Fruit fly (Drosophila melanogaster) whole organism, embryonic: Measurements from ENCODE around the gene CG6959.

Source experiments
- ATbp ChIP-seq: fragments of 200-800 bp; sonication (Bioruptor generic); optimal IDR thresholded peaks from 2 replicates; lab custom pipeline; 2017; ENCODE audit warnings: missing biosample characterization, mild to moderate bottlenecking, missing genetic modification characterization, missing genetic modification reagents
- Abd-B ChIP-seq: fragments of 200-800 bp; sonication (Bioruptor generic); optimal IDR thresholded peaks from 2 replicates; lab custom pipeline; 2018; ENCODE audit warnings: missing biosample characterization, mild to moderate bottlenecking, missing genetic modification characterization, moderate library complexity
- Aef1 ChIP-seq: fragments of 200-800 bp; sonication (Bioruptor generic); IDR thresholded peaks from 3 replicates; pipeline ENCODE4 v1.3.6; 2022; ENCODE audit warnings: missing biosample characterization, missing genetic modification characterization
- Atf3 ChIP-seq: fragments of 200-800 bp; sonication (Bioruptor generic); optimal IDR thresholded peaks from 3 replicates; lab custom pipeline; 2016; ENCODE audit warnings: missing biosample characterization, missing genetic modification characterization
- BtbVII ChIP-seq: fragments of 200-800 bp; sonication (Bioruptor generic); optimal IDR thresholded peaks from 3 replicates; lab custom pipeline; 2017; ENCODE audit warnings: missing biosample characterization, mild to moderate bottlenecking, missing genetic modification characterization
- CG10274 ChIP-seq: fragments of 200-800 bp; sonication (Bioruptor generic); optimal IDR thresholded peaks from 3 replicates; lab custom pipeline; 2017; ENCODE audit warnings: missing biosample characterization, mild to moderate bottlenecking, missing genetic modification characterization
- CG10565 ChIP-seq: fragments of 200-800 bp; sonication (Bioruptor generic); optimal IDR thresholded peaks from 3 replicates; lab custom pipeline; 2016; ENCODE audit warnings: missing biosample characterization, mild to moderate bottlenecking, missing genetic modification characterization
- CG11398 ChIP-seq: fragments of 200-800 bp; sonication (Bioruptor generic); optimal IDR thresholded peaks from 2 replicates; lab custom pipeline; 2016; ENCODE audit warnings: missing biosample characterization, missing genetic modification characterization
- CG11456 ChIP-seq: fragments of 200-800 bp; sonication (Bioruptor generic); IDR thresholded peaks from 3 replicates; pipeline ENCODE4 v1.3.6; 2022; ENCODE audit warnings: missing biosample characterization, missing genetic modification characterization
- CG12155 ChIP-seq: fragments of 200-800 bp; sonication (Bioruptor generic); optimal IDR thresholded peaks from 3 replicates; lab custom pipeline; 2016; ENCODE audit warnings: missing biosample characterization, missing genetic modification characterization
- CG14860 ChIP-seq: fragments of 200-800 bp; sonication (Bioruptor generic); IDR thresholded peaks from 3 replicates; pipeline ENCODE4 v1.3.6; 2022; ENCODE audit warnings: missing biosample characterization, missing genetic modification characterization; ENCODE audit not compliant: partially characterized antibody
- CG15011 ChIP-seq: fragments of 200-800 bp; sonication (Bioruptor generic); optimal IDR thresholded peaks from 3 replicates; lab custom pipeline; 2018; ENCODE audit warnings: missing biosample characterization, mild to moderate bottlenecking, missing genetic modification characterization
- CG1603 ChIP-seq: fragments of 200-800 bp; sonication (Bioruptor generic); optimal IDR thresholded peaks from 2 replicates; lab custom pipeline; 2019; ENCODE audit warnings: missing biosample characterization, mild to moderate bottlenecking, missing genetic modification characterization, moderate library complexity
- CG1647 ChIP-seq: fragments of 200-800 bp; sonication (Bioruptor generic); optimal IDR thresholded peaks from 3 replicates; lab custom pipeline; 2016; ENCODE audit warnings: missing biosample characterization, missing genetic modification characterization
- CG17328 ChIP-seq: fragments of 200-800 bp; sonication (Bioruptor generic); IDR thresholded peaks from 2 replicates; pipeline ENCODE4 v1.3.6; 2022; ENCODE audit warnings: missing biosample characterization, missing genetic modification characterization
- CG2120 ChIP-seq: fragments of 200-800 bp; sonication (Bioruptor generic); optimal IDR thresholded peaks from 3 replicates; lab custom pipeline; 2016; ENCODE audit warnings: missing biosample characterization, missing genetic modification characterization
- CG31388 ChIP-seq: fragments of 200-800 bp; sonication (Bioruptor generic); optimal IDR thresholded peaks from 2 replicates; lab custom pipeline; 2016; ENCODE audit warnings: missing biosample characterization, missing genetic modification characterization
- CG34422 ChIP-seq: fragments of 200-800 bp; sonication (Bioruptor generic); IDR thresholded peaks from 3 replicates; pipeline ENCODE4 v1.3.6; 2022; ENCODE audit warnings: missing biosample characterization, missing genetic modification characterization
- CG4328 ChIP-seq: fragments of 200-800 bp; sonication (Bioruptor generic); optimal IDR thresholded peaks from 3 replicates; lab custom pipeline; 2017; ENCODE audit warnings: missing biosample characterization, missing genetic modification reagents, missing genetic modification characterization
- CG43689 ChIP-seq: fragments of 200-800 bp; sonication (Bioruptor generic); IDR thresholded peaks from 2 replicates; pipeline ENCODE4 v1.3.6; 2022; ENCODE audit warnings: missing biosample characterization, missing genetic modification characterization
- CG8478 ChIP-seq: fragments of >200 bp; optimal IDR thresholded peaks from 2 replicates; lab custom pipeline; 2018
- D19B ChIP-seq: fragments of 200-800 bp; sonication (Bioruptor generic); optimal IDR thresholded peaks from 2 replicates; lab custom pipeline; 2017; ENCODE audit warnings: missing biosample characterization, mild to moderate bottlenecking, missing genetic modification characterization
- Doc3 ChIP-seq: fragments of 200-800 bp; sonication (Bioruptor generic); IDR thresholded peaks from 3 replicates; pipeline ENCODE4 v1.3.6; 2022; ENCODE audit warnings: missing biosample characterization, missing genetic modification characterization; ENCODE audit not compliant: partially characterized antibody
- E2f1 ChIP-seq: fragments of 200-800 bp; sonication (Bioruptor generic); IDR thresholded peaks from 2 replicates; pipeline ENCODE4 v1.3.6; 2022; ENCODE audit warnings: missing biosample characterization, missing genetic modification characterization
- ERR ChIP-seq: fragments of 200-800 bp; sonication (Bioruptor generic); optimal IDR thresholded peaks from 2 replicates; lab custom pipeline; 2016; ENCODE audit warnings: missing biosample characterization, missing genetic modification characterization
- GATAe ChIP-seq: fragments of 200-800 bp; sonication (Bioruptor generic); conservative IDR thresholded peaks from 2 replicates; pipeline ENCODE4 v1.3.6; 2022; ENCODE audit warnings: missing biosample characterization, missing genetic modification characterization
- Kr ChIP-seq: fragments of 200-800 bp; sonication (Bioruptor generic); optimal IDR thresholded peaks from 2 replicates; lab custom pipeline; 2017; ENCODE audit warnings: missing biosample characterization, mild to moderate bottlenecking, missing genetic modification characterization
- Opbp ChIP-seq: fragments of 200-800 bp; sonication (Bioruptor generic); IDR thresholded peaks from 3 replicates; pipeline ENCODE4 v1.3.6; 2022; ENCODE audit warnings: missing biosample characterization, missing genetic modification characterization; ENCODE audit not compliant: partially characterized antibody
- Taf1 ChIP-seq: fragments of 200-800 bp; sonication (Bioruptor generic); IDR thresholded peaks from 2 replicates; pipeline ENCODE4 v1.3.6; 2022; ENCODE audit warnings: missing biosample characterization, missing genetic modification characterization
- aop ChIP-seq: fragments of 200-800 bp; sonication (Bioruptor generic); IDR thresholded peaks from 2 replicates; pipeline ENCODE4 v1.3.6; 2022; ENCODE audit warnings: missing biosample characterization, missing genetic modification characterization
- cwo ChIP-seq: fragments of 200-800 bp; sonication (Bioruptor generic); optimal IDR thresholded peaks from 3 replicates; lab custom pipeline; 2017; ENCODE audit warnings: missing biosample characterization, missing genetic modification characterization, mild to moderate bottlenecking, moderate library complexity, missing genetic modification reagents
- dm ChIP-seq: fragments of 200-800 bp; sonication (Bioruptor generic); optimal IDR thresholded peaks from 3 replicates; lab custom pipeline; 2016; ENCODE audit warnings: missing biosample characterization, missing genetic modification characterization
- dpn ChIP-seq, 2 experiments: fragments of 200-800 bp; sonication (Bioruptor generic); optimal IDR thresholded peaks; 3 replicates each; lab custom pipeline; 2016; ENCODE audit warnings: missing biosample characterization in 2 of 2, missing genetic modification characterization in 2 of 2
- fd64A ChIP-seq: fragments of 200-800 bp; sonication (Bioruptor generic); optimal IDR thresholded peaks from 3 replicates; lab custom pipeline; 2018; ENCODE audit warnings: missing biosample characterization, mild to moderate bottlenecking, missing genetic modification characterization
- kni ChIP-seq: fragments of 200-800 bp; sonication (Bioruptor generic); optimal IDR thresholded peaks from 3 replicates; lab custom pipeline; 2017; ENCODE audit warnings: mild to moderate bottlenecking, missing biosample characterization, missing genetic modification reagents, missing genetic modification characterization
- lbe ChIP-seq: fragments of 200-800 bp; sonication (Bioruptor generic); optimal IDR thresholded peaks from 2 replicates; lab custom pipeline; 2016; ENCODE audit warnings: missing biosample characterization, mild to moderate bottlenecking, missing genetic modification characterization
- nau ChIP-seq: fragments of 200-800 bp; sonication (Bioruptor generic); optimal IDR thresholded peaks from 3 replicates; lab custom pipeline; 2017; ENCODE audit warnings: missing biosample characterization, mild to moderate bottlenecking, missing genetic modification characterization, missing genetic modification reagents
- oc ChIP-seq: fragments of 200-800 bp; sonication (Bioruptor generic); optimal IDR thresholded peaks from 2 replicates; lab custom pipeline; 2018; ENCODE audit warnings: missing biosample characterization, mild to moderate bottlenecking, missing genetic modification characterization, moderate library complexity
- onecut ChIP-seq: fragments of 200-800 bp; sonication (Bioruptor generic); IDR thresholded peaks from 2 replicates; pipeline ENCODE4 v1.3.6; 2022; ENCODE audit warnings: missing biosample characterization, missing genetic modification characterization
- org-1 ChIP-seq: fragments of 200-800 bp; sonication (Bioruptor generic); optimal IDR thresholded peaks from 2 replicates; lab custom pipeline; 2017; ENCODE audit warnings: missing biosample characterization, missing genetic modification characterization
- pb ChIP-seq: fragments of 200-800 bp; sonication (Bioruptor generic); optimal IDR thresholded peaks from 3 replicates; lab custom pipeline; 2016; ENCODE audit warnings: missing biosample characterization, missing genetic modification characterization
- psq ChIP-seq: fragments of 200-800 bp; sonication (Bioruptor generic); optimal IDR thresholded peaks from 2 replicates; lab custom pipeline; 2017; ENCODE audit warnings: missing biosample characterization, missing genetic modification characterization
- repo ChIP-seq: fragments of 200-800 bp; sonication (Bioruptor generic); optimal IDR thresholded peaks from 2 replicates; lab custom pipeline; 2016; ENCODE audit warnings: missing biosample characterization, missing genetic modification characterization
- schlank ChIP-seq: fragments of 200-800 bp; sonication (Bioruptor generic); optimal IDR thresholded peaks from 2 replicates; lab custom pipeline; 2018; ENCODE audit warnings: missing biosample characterization, mild to moderate bottlenecking, missing genetic modification characterization
- sd ChIP-seq: fragments of 200-800 bp; sonication (Bioruptor generic); optimal IDR thresholded peaks from 3 replicates; lab custom pipeline; 2018; ENCODE audit warnings: missing biosample characterization, mild to moderate bottlenecking, missing genetic modification characterization, moderate library complexity
- slbo ChIP-seq: fragments of 200-800 bp; sonication (Bioruptor generic); IDR thresholded peaks from 2 replicates; pipeline ENCODE4 v1.3.6; 2022; ENCODE audit warnings: missing biosample characterization, missing genetic modification characterization
- sqz ChIP-seq: fragments of 200-800 bp; sonication (Bioruptor generic); optimal IDR thresholded peaks from 3 replicates; lab custom pipeline; 2018; ENCODE audit warnings: missing biosample characterization, mild to moderate bottlenecking, missing genetic modification characterization
- stc ChIP-seq: fragments of 200-800 bp; sonication (Bioruptor generic); IDR thresholded peaks from 2 replicates; pipeline ENCODE4 v1.3.6; 2022; ENCODE audit warnings: missing biosample characterization, missing genetic modification characterization
- tx ChIP-seq: fragments of 200-800 bp; sonication (Bioruptor generic); optimal IDR thresholded peaks from 2 replicates; lab custom pipeline; 2016; ENCODE audit warnings: missing biosample characterization, missing genetic modification characterization
- unpg ChIP-seq: fragments of 200-800 bp; sonication (Bioruptor generic); optimal IDR thresholded peaks from 3 replicates; lab custom pipeline; 2018; ENCODE audit warnings: missing biosample characterization, mild to moderate bottlenecking, missing genetic modification characterization, moderate library complexity
- vvl ChIP-seq: fragments of 200-800 bp; sonication (Bioruptor generic); IDR thresholded peaks from 2 replicates; pipeline ENCODE4 v1.3.6; 2022; ENCODE audit warnings: missing biosample characterization, missing genetic modification characterization

CG6959 gene

DNA sequence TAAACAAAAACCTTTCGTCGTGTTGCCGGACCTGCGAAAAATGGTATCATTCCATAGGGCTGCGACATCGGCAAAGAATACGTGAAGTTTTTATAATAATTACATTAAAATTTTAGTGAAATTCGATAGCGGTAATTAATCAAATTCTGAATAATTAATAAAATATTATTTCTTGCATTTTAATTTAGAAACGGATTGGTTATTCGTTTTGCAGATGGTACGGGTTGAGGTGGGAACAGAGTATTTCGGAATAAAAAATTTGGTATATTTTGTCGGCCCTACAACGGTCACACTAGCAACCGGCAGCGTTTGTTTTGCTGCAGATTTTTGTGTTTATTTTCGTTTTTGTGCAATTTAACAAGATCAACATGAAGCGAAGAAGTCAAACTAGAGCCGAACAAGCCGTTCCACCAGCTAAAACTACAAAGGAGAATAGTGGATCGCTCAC is 13.3 kb upstream of the CG6959 start, which contains the start of the genes CG6962 and CG31368 (continued):
- TF ChIP-seq CG12155 (GFP tag; lab: Kevin White, UChicago) (peak; percentile 85), slbo (GFP tag; lab: Robert Waterston, UW) (peak; percentile 93), cwo (GFP tag; lab: Kevin White, UChicago) (peak; percentile 39), kni (GFP tag; lab: Kevin White, UChicago) (peak; percentile 42), CG15011 (GFP tag; lab: Kevin White, UChicago) (peak; percentile 61), oc (tag; lab: Kevin White, UChicago) (peak; percentile 30), E2f1 (GFP tag; lab: Robert Waterston, UW) (peak; percentile 72), CG43689 (peak; percentile 40; the same call in 1 of the 2 replicates), pb (no peak), sd (tag; lab: Kevin White, UChicago) (peak; percentile 91), CG10565 (GFP tag; lab: Kevin White, UChicago) (peak; percentile 22), CG1603 (tag; lab: Kevin White, UChicago) (peak; percentile 70), CG2120 (peak; percentile 89), Aef1 (GFP tag; lab: Robert Waterston, UW) (peak; percentile 83), onecut (peak; percentile 53; the same call in 1 of the 2 replicates), CG11456 (GFP tag; lab: Robert Waterston, UW) (peak; percentile 90), dpn (GFP tag; optimal IDR thresholded peaks at IDR 0.05; lab: Kevin White, UChicago) (peak; percentile 80 to 87), aop (GFP tag; lab: Robert Waterston, UW) (peak; percentile 28; the same call in 1 of the 2 replicates), sqz (GFP tag; lab: Kevin White, UChicago) (no peak), fd64A (GFP tag; lab: Kevin White, UChicago) (no peak), dm (peak; percentile 27), ATbp (peak; percentile 51), CG8478 (no peak), org-1 (peak; percentile 33), CG10274 (GFP tag; lab: Kevin White, UChicago) (peak; percentile 25), nau (GFP tag; lab: Kevin White, UChicago) (no peak), unpg (GFP tag; lab: Kevin White, UChicago) (peak; percentile 86), CG31388 (peak; percentile 35), CG14860 (GFP tag; lab: Robert Waterston, UW) (no peak), Abd-B (peak; percentile 90), GATAe (GFP tag; lab: Robert Waterston, UW) (no peak; the same call in 1 of the 2 replicates), Doc3 (GFP tag; lab: Robert Waterston, UW) (no peak), lbe (GFP tag; lab: Kevin White, UChicago) (peak; percentile 22), ERR (GFP tag; lab: Kevin White, UChicago) (no peak), Atf3 (GFP tag; lab: Kevin White, UChicago) (peak; percentile 48), CG11398 (GFP tag; lab: Kevin White, UChicago) (no peak), tx (GFP tag; lab: Kevin White, UChicago) (peak; percentile 52), CG34422 (GFP tag; lab: Robert Waterston, UW) (peak; percentile 90), Kr (no peak), schlank (tag; lab: Kevin White, UChicago) (peak; percentile 21), Opbp (no peak), BtbVII (peak; percentile 7), CG17328 (GFP tag; lab: Robert Waterston, UW) (peak; percentile 64), Taf1 (GFP tag; lab: Robert Waterston, UW) (peak; percentile 62; the same call in 1 of the 2 replicates), CG1647 (peak; percentile 64), CG4328 (peak; percentile 60), D19B (peak; percentile 46), repo (peak; percentile 49), psq (GFP tag; lab: Kevin White, UChicago) (peak; percentile 68), vvl (GFP tag; lab: Robert Waterston, UW) (peak; percentile 89), stc (GFP tag; lab: Robert Waterston, UW) (peak; percentile 67)
